Fruit fly (Drosophila melanogaster) whole organism, embryonic: ENCODE data around the gene ddbt.

ENCODE experiments used
- Aef1 ChIP-seq: fragments of 200-800 bp; sonication (Bioruptor generic); IDR thresholded peaks from 3 replicates; pipeline ENCODE4 v1.3.6; 2022; ENCODE audit warnings: missing biosample characterization, missing genetic modification characterization
- CG10959 ChIP-seq: fragments of 200-800 bp; sonication (Bioruptor generic); IDR thresholded peaks from 2 replicates; pipeline ENCODE4 v1.3.6; 2022; ENCODE audit warnings: missing biosample characterization, missing genetic modification characterization
- CG12659 ChIP-seq: fragments of 200-800 bp; sonication (Bioruptor generic); optimal IDR thresholded peaks from 3 replicates; lab custom pipeline; 2017; ENCODE audit warnings: mild to moderate bottlenecking, missing biosample characterization, missing genetic modification reagents, missing genetic modification characterization
- CG14441 ChIP-seq: fragments of 200-800 bp; sonication (Bioruptor generic); IDR thresholded peaks from 2 replicates; pipeline ENCODE4 v1.3.6; 2022; ENCODE audit warnings: missing biosample characterization, missing genetic modification characterization
- CG14860 ChIP-seq: fragments of 200-800 bp; sonication (Bioruptor generic); IDR thresholded peaks from 3 replicates; pipeline ENCODE4 v1.3.6; 2022; ENCODE audit warnings: missing biosample characterization, missing genetic modification characterization; ENCODE audit not compliant: partially characterized antibody
- CG17612 ChIP-seq: fragments of 200-800 bp; sonication (Bioruptor generic); IDR thresholded peaks from 2 replicates; pipeline ENCODE4 v1.3.6; 2022; ENCODE audit warnings: missing biosample characterization, missing genetic modification characterization
- CG18262 ChIP-seq: fragments of 200-800 bp; optimal IDR thresholded peaks from 3 replicates; lab custom pipeline; 2019; ENCODE audit warnings: missing biosample characterization, mild to moderate bottlenecking, missing genetic modification characterization, moderate library complexity
- CG18476 ChIP-seq: fragments of 200-800 bp; sonication (Bioruptor generic); optimal IDR thresholded peaks from 2 replicates; lab custom pipeline; 2016; ENCODE audit warnings: missing biosample characterization, mild to moderate bottlenecking, missing genetic modification characterization
- CG3838 ChIP-seq: fragments of 200-800 bp; sonication (Bioruptor generic); optimal IDR thresholded peaks from 3 replicates; lab custom pipeline; 2016; ENCODE audit warnings: missing biosample characterization, missing genetic modification characterization
- CG8359 ChIP-seq: fragments of 200-800 bp; sonication (Bioruptor generic); optimal IDR thresholded peaks from 2 replicates; lab custom pipeline; 2017; ENCODE audit warnings: missing biosample characterization, mild to moderate bottlenecking, missing genetic modification characterization, borderline replicate concordance
- CG9932 ChIP-seq: fragments of 200-800 bp; sonication (Bioruptor generic); IDR thresholded peaks from 2 replicates; pipeline ENCODE4 v1.3.6; 2022; ENCODE audit warnings: missing biosample characterization, missing genetic modification characterization
- CTCF ChIP-seq: fragments of 200-800 bp; sonication (Bioruptor generic); optimal IDR thresholded peaks from 2 replicates; lab custom pipeline; 2017; ENCODE audit warnings: missing biosample characterization, mild to moderate bottlenecking, missing genetic modification characterization, moderate library complexity
- Dad ChIP-seq: fragments of 200-800 bp; sonication (Bioruptor generic); optimal IDR thresholded peaks from 3 replicates; lab custom pipeline; 2016; ENCODE audit warnings: missing biosample characterization, missing genetic modification characterization
- Dek ChIP-seq: fragments of 200-800 bp; sonication (Bioruptor generic); optimal IDR thresholded peaks from 3 replicates; lab custom pipeline; 2019; ENCODE audit warnings: missing biosample characterization, mild to moderate bottlenecking, missing genetic modification characterization, moderate library complexity
- Dip3 ChIP-seq: fragments of 200-800 bp; sonication (Bioruptor generic); optimal IDR thresholded peaks from 3 replicates; lab custom pipeline; 2016; ENCODE audit warnings: missing biosample characterization, missing genetic modification characterization
- Doc2 ChIP-seq: fragments of 200-800 bp; sonication (Bioruptor generic); IDR thresholded peaks from 2 replicates; pipeline ENCODE4 v1.3.6; 2022; ENCODE audit warnings: missing biosample characterization, missing genetic modification characterization
- Drgx ChIP-seq: fragments of 200-800 bp; sonication (Bioruptor generic); IDR thresholded peaks from 2 replicates; pipeline ENCODE4 v1.3.6; 2022; ENCODE audit warnings: missing biosample characterization, missing genetic modification characterization
- E2f2 ChIP-seq: fragments of 200-800 bp; sonication (Bioruptor generic); IDR thresholded peaks from 2 replicates; pipeline ENCODE4 v1.3.6; 2022; ENCODE audit warnings: missing biosample characterization, missing genetic modification characterization
- Elba2 ChIP-seq: fragments of 200-800 bp; sonication (Bioruptor generic); optimal IDR thresholded peaks from 3 replicates; lab custom pipeline; 2016; ENCODE audit warnings: missing biosample characterization, missing genetic modification characterization
- Ets97D ChIP-seq: fragments of 200-800 bp; sonication (Bioruptor generic); optimal IDR thresholded peaks from 3 replicates; lab custom pipeline; 2016; ENCODE audit warnings: missing biosample characterization, missing genetic modification characterization
- HLH3B ChIP-seq: fragments of 200-800 bp; sonication (Bioruptor generic); IDR thresholded peaks from 2 replicates; pipeline ENCODE4 v1.3.6; 2022; ENCODE audit warnings: missing biosample characterization, missing genetic modification characterization
- Kr ChIP-seq: fragments of 200-800 bp; sonication (Bioruptor generic); optimal IDR thresholded peaks from 2 replicates; lab custom pipeline; 2017; ENCODE audit warnings: missing biosample characterization, mild to moderate bottlenecking, missing genetic modification characterization
- MESR4 ChIP-seq: fragments of 200-800 bp; sonication (Bioruptor generic); optimal IDR thresholded peaks from 2 replicates; lab custom pipeline; 2018; ENCODE audit warnings: missing biosample characterization, mild to moderate bottlenecking, missing genetic modification characterization, moderate library complexity
- Mad ChIP-seq: fragments of 200-800 bp; sonication (Bioruptor generic); optimal IDR thresholded peaks from 2 replicates; lab custom pipeline; 2016; ENCODE audit warnings: missing biosample characterization, missing genetic modification characterization
- Nf-YA ChIP-seq: fragments of 200-800 bp; sonication (Bioruptor generic); IDR thresholded peaks from 2 replicates; pipeline ENCODE4 v1.3.6; 2022; ENCODE audit warnings: missing biosample characterization, missing genetic modification characterization
- Oaz ChIP-seq: fragments of 200-800 bp; sonication (Bioruptor generic); IDR thresholded peaks from 2 replicates; pipeline ENCODE4 v1.3.6; 2022; ENCODE audit warnings: missing biosample characterization, missing genetic modification characterization
- Opbp ChIP-seq: fragments of 200-800 bp; sonication (Bioruptor generic); IDR thresholded peaks from 3 replicates; pipeline ENCODE4 v1.3.6; 2022; ENCODE audit warnings: missing biosample characterization, missing genetic modification characterization; ENCODE audit not compliant: partially characterized antibody
- Rfx ChIP-seq: fragments of 200-800 bp; sonication (Bioruptor generic); IDR thresholded peaks from 2 replicates; pipeline ENCODE4 v1.3.6; 2022; ENCODE audit warnings: missing biosample characterization, missing genetic modification characterization
- Rx ChIP-seq: fragments of 200-800 bp; sonication (Bioruptor generic); IDR thresholded peaks from 2 replicates; pipeline ENCODE4 v1.3.6; 2022; ENCODE audit warnings: missing biosample characterization, missing genetic modification characterization
- Scr ChIP-seq: fragments of 200-800 bp; sonication (Bioruptor generic); IDR thresholded peaks from 2 replicates; pipeline ENCODE4 v1.3.6; 2022; ENCODE audit warnings: missing biosample characterization, missing genetic modification characterization; ENCODE audit not compliant: partially characterized antibody
- Sry-β ChIP-seq: fragments of 200-800 bp; sonication (Bioruptor generic); optimal IDR thresholded peaks from 2 replicates; lab custom pipeline; 2018; ENCODE audit warnings: missing biosample characterization, mild to moderate bottlenecking, missing genetic modification characterization, moderate library complexity
- TFAM ChIP-seq: fragments of 200-800 bp; sonication (Bioruptor generic); optimal IDR thresholded peaks from 2 replicates; lab custom pipeline; 2017; ENCODE audit warnings: missing biosample characterization, missing genetic modification characterization, inconsistent platforms
- ap ChIP-seq: fragments of 200-800 bp; sonication (Bioruptor generic); IDR thresholded peaks from 2 replicates; pipeline ENCODE4 v1.3.6; 2022; ENCODE audit warnings: missing biosample characterization, missing genetic modification characterization
- ara ChIP-seq: fragments of 200-800 bp; sonication (Bioruptor generic); IDR thresholded peaks from 2 replicates; pipeline ENCODE4 v1.3.6; 2022; ENCODE audit warnings: missing biosample characterization, missing genetic modification characterization
- bsh ChIP-seq, 2 experiments: fragments of 200-800 bp; sonication (Bioruptor generic); optimal IDR thresholded peaks; 2 replicates each; lab custom pipeline; 2017 to 2018; ENCODE audit warnings: mild to moderate bottlenecking in 2 of 2, missing biosample characterization in 2 of 2, missing genetic modification characterization in 2 of 2, moderate library complexity in 1 of 2
- btn ChIP-seq: fragments of 200-800 bp; sonication (Bioruptor generic); optimal IDR thresholded peaks from 2 replicates; lab custom pipeline; 2016; ENCODE audit warnings: missing biosample characterization, missing genetic modification characterization
- exex ChIP-seq: fragments of 200-800 bp; sonication (Bioruptor generic); optimal IDR thresholded peaks from 4 replicates; lab custom pipeline; 2018; ENCODE audit warnings: missing biosample characterization, mild to moderate bottlenecking, missing genetic modification characterization, moderate library complexity
- fd3F ChIP-seq: fragments of 200-800 bp; sonication (Bioruptor generic); optimal IDR thresholded peaks from 2 replicates; lab custom pipeline; 2018; ENCODE audit warnings: missing biosample characterization, mild to moderate bottlenecking, missing genetic modification characterization, moderate library complexity
- h ChIP-seq: fragments of >200 bp; optimal IDR thresholded peaks from 2 replicates; lab custom pipeline; 2017
- inv ChIP-seq: fragments of 200-800 bp; sonication (Bioruptor generic); IDR thresholded peaks from 2 replicates; pipeline ENCODE4 v1.3.6; 2022; ENCODE audit warnings: missing biosample characterization, missing genetic modification characterization; ENCODE audit not compliant: partially characterized antibody
- psq ChIP-seq: fragments of 200-800 bp; sonication (Bioruptor generic); optimal IDR thresholded peaks from 2 replicates; lab custom pipeline; 2017; ENCODE audit warnings: missing biosample characterization, missing genetic modification characterization
- repo ChIP-seq: fragments of 200-800 bp; sonication (Bioruptor generic); optimal IDR thresholded peaks from 2 replicates; lab custom pipeline; 2016; ENCODE audit warnings: missing biosample characterization, missing genetic modification characterization
- rib ChIP-seq: fragments of 200-800 bp; sonication (Bioruptor generic); IDR thresholded peaks from 2 replicates; pipeline ENCODE4 v1.3.6; 2022; ENCODE audit warnings: missing biosample characterization, missing genetic modification characterization
- ro ChIP-seq: fragments of 200-800 bp; sonication (Bioruptor generic); IDR thresholded peaks from 2 replicates; pipeline ENCODE4 v1.3.6; 2022; ENCODE audit warnings: missing biosample characterization, missing genetic modification characterization
- row ChIP-seq: fragments of 200-800 bp; sonication (Bioruptor generic); IDR thresholded peaks from 3 replicates; pipeline ENCODE4 v1.3.6; 2022; ENCODE audit warnings: missing biosample characterization, missing genetic modification characterization
- sim ChIP-seq: fragments of 200-800 bp; sonication (Bioruptor generic); IDR thresholded peaks from 2 replicates; pipeline ENCODE4 v1.3.6; 2022; ENCODE audit warnings: missing biosample characterization, missing genetic modification characterization
- sna ChIP-seq: fragments of 200-800 bp; sonication (Bioruptor generic); IDR thresholded peaks from 2 replicates; pipeline ENCODE4 v1.3.6; 2022; ENCODE audit warnings: missing biosample characterization, missing genetic modification characterization; ENCODE audit not compliant: partially characterized antibody
- stwl ChIP-seq: fragments of 200-800 bp; sonication (Bioruptor generic); optimal IDR thresholded peaks from 3 replicates; lab custom pipeline; 2018; ENCODE audit warnings: missing biosample characterization, mild to moderate bottlenecking, missing genetic modification characterization, moderate library complexity
- tio ChIP-seq: fragments of 200-800 bp; sonication (Bioruptor generic); optimal IDR thresholded peaks from 2 replicates; lab custom pipeline; 2017; ENCODE audit warnings: missing biosample characterization, missing genetic modification characterization, inconsistent platforms
- ttk ChIP-seq: fragments of 200-800 bp; sonication (Bioruptor generic); IDR thresholded peaks from 2 replicates; pipeline ENCODE4 v2.1.2; 2022; ENCODE audit warnings: missing biosample characterization, missing genetic modification characterization
- vvl ChIP-seq: fragments of 200-800 bp; sonication (Bioruptor generic); IDR thresholded peaks from 2 replicates; pipeline ENCODE4 v1.3.6; 2022; ENCODE audit warnings: missing biosample characterization, missing genetic modification characterization
- zen ChIP-seq: fragments of 200-800 bp; sonication (Bioruptor generic); optimal IDR thresholded peaks from 3 replicates; lab custom pipeline; 2018; ENCODE audit warnings: missing biosample characterization, mild to moderate bottlenecking, missing genetic modification characterization, moderate library complexity
- zf30C ChIP-seq: fragments of 200-800 bp; sonication (Bioruptor generic); optimal IDR thresholded peaks from 3 replicates; lab custom pipeline; 2018; ENCODE audit warnings: missing biosample characterization, mild to moderate bottlenecking, missing genetic modification characterization

The ddbt gene

DNA sequence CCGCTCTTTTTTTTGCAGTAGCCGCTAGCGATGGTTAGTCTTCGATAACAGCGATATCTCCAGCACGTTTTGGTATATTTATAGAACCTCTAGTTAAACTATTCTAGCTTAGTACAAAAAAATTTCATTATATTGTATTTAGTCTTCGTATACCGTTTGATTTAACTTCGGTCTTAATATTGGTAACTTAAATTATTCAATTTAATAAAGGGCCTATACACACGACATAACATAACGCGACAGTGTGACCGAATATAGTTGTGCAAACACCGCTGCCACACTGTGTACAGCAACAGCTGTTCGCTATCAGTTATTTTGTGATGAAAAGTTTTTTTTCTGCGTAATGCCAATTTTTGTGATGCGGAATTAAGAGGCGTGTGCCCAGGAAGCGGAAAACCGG is 44.3 kb downstream of the ddbt start, which contains the start of the genes Cdc5 and CG1233 (continued):
- TF ChIP-seq repo (peak; percentile 20), Oaz (GFP tag; lab: Robert Waterston, UW) (no peak), CG17612 (GFP tag; lab: Robert Waterston, UW) (no peak), bsh (GFP tag; optimal IDR thresholded peaks at IDR 0.05; lab: Kevin White, UChicago) (peak in 1 of 2 experiments; percentile 42), CG14860 (GFP tag; lab: Robert Waterston, UW) (no peak), zf30C (GFP tag; lab: Kevin White, UChicago) (no peak), ttk (GFP tag; lab: Robert Waterston, UW) (no peak), Sry-β (GFP tag; lab: Kevin White, UChicago) (no peak), Dad (GFP tag; lab: Kevin White, UChicago) (peak; percentile 3), Drgx (GFP tag; lab: Robert Waterston, UW) (no peak), CG3838 (GFP tag; lab: Kevin White, UChicago) (peak; percentile 55), E2f2 (peak; percentile 19; the same call in 1 of the 2 replicates), CG14441 (GFP tag; lab: Robert Waterston, UW) (peak; percentile 38; the same call in 1 of the 2 replicates), inv (GFP tag; lab: Robert Waterston, UW) (peak; percentile 42), tio (GFP tag; lab: Kevin White, UChicago) (no peak), rib (GFP tag; lab: Robert Waterston, UW) (0 out of 2 replicates have a peak, but pooled peaks have one; percentile 16), zen (peak; percentile 61), sim (no peak), Nf-YA (GFP tag; lab: Robert Waterston, UW) (no peak), CTCF (GFP tag; lab: Kevin White, UChicago) (no peak), Mad (GFP tag; lab: Kevin White, UChicago) (peak; percentile 76), ara (GFP tag; lab: Robert Waterston, UW) (peak; percentile 42; the same call in 1 of the 2 replicates), row (GFP tag; lab: Robert Waterston, UW) (peak; percentile 68), Aef1 (no peak), Ets97D (GFP tag; lab: Kevin White, UChicago) (peak; percentile 75), Kr (no peak), Elba2 (peak; percentile 55), stwl (tag; lab: Kevin White, UChicago) (peak; percentile 79), CG12659 (GFP tag; lab: Kevin White, UChicago) (peak; percentile 75), CG18476 (GFP tag; lab: Kevin White, UChicago) (no peak), fd3F (GFP tag; lab: Kevin White, UChicago) (no peak), Rx (GFP tag; lab: Robert Waterston, UW) (no peak), Opbp (GFP tag; lab: Robert Waterston, UW) (peak; percentile 65; the same call in 1 of the 3 replicates), HLH3B (GFP tag; lab: Robert Waterston, UW) (no peak), Doc2 (no peak), Scr (GFP tag; lab: Robert Waterston, UW) (peak; percentile 60), vvl (GFP tag; lab: Robert Waterston, UW) (peak; percentile 69), TFAM (GFP tag; lab: Kevin White, UChicago) (no peak), ap (GFP tag; lab: Robert Waterston, UW) (no peak), CG9932 (peak; percentile 55), psq (GFP tag; lab: Kevin White, UChicago) (peak; percentile 13), Rfx (GFP tag; lab: Robert Waterston, UW) (peak; percentile 70), Dek (tag; lab: Kevin White, UChicago) (no peak), CG10959 (GFP tag; lab: Robert Waterston, UW) (no peak), Dip3 (GFP tag; lab: Kevin White, UChicago) (no peak), btn (GFP tag; lab: Kevin White, UChicago) (no peak), exex (tag; lab: Kevin White, UChicago) (no peak), sna (peak; percentile 69), MESR4 (peak; percentile 59), CG18262 (tag; lab: Kevin White, UChicago) (no peak), CG8359 (GFP tag; lab: Kevin White, UChicago) (no peak), h (lab: Kevin White, UChicago) (no peak), ro (GFP tag; lab: Robert Waterston, UW) (no peak)
